Worm (Caenorhabditis elegans): ENCODE results near the gene B0563.6.

Gene B0563.6

ce11 chrX:9155751-9156150, 18.2 kb downstream of the B0563.6 start:
- TF ChIP-seq ref-1 (GFP tag; conservative IDR thresholded peaks at IDR 0.05) (no peak), klf-2 (GFP tag; conservative IDR thresholded peaks at IDR 0.05) (no peak)

ce11 chrX:9161253-9161904, 23.9 kb downstream of the B0563.6 start:
- TF ChIP-seq ref-1 (GFP tag; conservative IDR thresholded peaks at IDR 0.05) (no peak), med-1 (GFP tag; optimal IDR thresholded peaks at IDR 0.05; ENCODE audit: insufficient read depth) (no peak), ztf-29 (GFP tag; IDR thresholded peaks at IDR 0.05) (no peak), klf-2 (GFP tag; conservative IDR thresholded peaks at IDR 0.05) (no peak), flt-1 (GFP tag; IDR thresholded peaks at IDR 0.05) (no peak), tab-1 (GFP tag; IDR thresholded peaks at IDR 0.05) (no peak)

- TF ChIP-seq med-1 (GFP tag; optimal IDR thresholded peaks at IDR 0.05; ENCODE audit: insufficient read depth): no peak
These were observed 25.4 kb downstream of the B0563.6 start, which contains the start of gene tsp-11 for ce11 chrX:9162864-9163263. Gene tsp-11, plus strand, starts transcription at chrX:9163164.

ce11 chrX:9166921-9167320, 29.4 kb downstream of the B0563.6 start, which contains the start of gene B0563.10:
Gene B0563.10, minus strand, starts transcription at chrX:9167245.
- TF ChIP-seq klf-2 (GFP tag; conservative IDR thresholded peaks at IDR 0.05) (no peak), ztf-29 (GFP tag; IDR thresholded peaks at IDR 0.05) (no peak), cog-1 (tag; optimal IDR thresholded peaks at IDR 0.05) (no peak), tab-1 (GFP tag; IDR thresholded peaks at IDR 0.05) (no peak), ztf-23 (GFP tag; IDR thresholded peaks at IDR 0.05) (no peak), med-1 (GFP tag; optimal IDR thresholded peaks at IDR 0.05; ENCODE audit: insufficient read depth) (no peak), flt-1 (GFP tag; IDR thresholded peaks at IDR 0.05) (no peak), T22C8.4 (GFP tag; IDR thresholded peaks at IDR 0.05) (no peak), ref-1 (GFP tag; conservative IDR thresholded peaks at IDR 0.05) (no peak)

DNA sequence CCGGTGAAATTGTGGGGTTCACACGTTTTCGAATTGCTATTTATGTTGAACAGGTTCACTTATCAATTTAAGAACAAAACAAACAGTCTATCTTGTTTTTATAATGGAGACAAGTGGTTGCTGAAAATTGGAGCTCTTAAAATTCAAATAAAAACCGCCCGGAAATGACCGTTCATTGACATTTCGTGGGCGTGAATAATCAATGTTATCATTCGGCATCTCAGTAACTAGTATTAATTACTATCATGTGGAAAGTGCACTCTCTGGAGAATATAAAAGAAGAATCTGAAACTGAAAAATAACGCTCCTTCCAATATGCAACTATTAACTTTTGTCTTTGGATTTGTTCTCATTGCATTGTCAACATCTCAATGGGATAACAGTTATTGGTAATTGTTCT, 30.7 kb downstream of the B0563.6 start, which contains the start of gene B0563.9:
TSS of gene B0563.9 (plus strand) at position 301 of the 400 bp plus-strand sequence.
- no peak for TF ChIP-seq flt-1 (GFP tag; IDR thresholded peaks at IDR 0.05)
- TF ChIP-seq ztf-29 (GFP tag; IDR thresholded peaks at IDR 0.05): no peak
- TF ChIP-seq ref-1 (GFP tag; conservative IDR thresholded peaks at IDR 0.05): no peak
- TF ChIP-seq cog-1 (tag; optimal IDR thresholded peaks at IDR 0.05): no peak
- no peak for TF ChIP-seq klf-2 (GFP tag; conservative IDR thresholded peaks at IDR 0.05)
- TF ChIP-seq T22C8.4 (GFP tag; IDR thresholded peaks at IDR 0.05): no peak
- TF ChIP-seq tab-1 (GFP tag; IDR thresholded peaks at IDR 0.05): no peak
- no peak for TF ChIP-seq ztf-23 (GFP tag; IDR thresholded peaks at IDR 0.05)
- no peak for TF ChIP-seq med-1 (GFP tag; optimal IDR thresholded peaks at IDR 0.05; ENCODE audit: insufficient read depth)

DNA sequence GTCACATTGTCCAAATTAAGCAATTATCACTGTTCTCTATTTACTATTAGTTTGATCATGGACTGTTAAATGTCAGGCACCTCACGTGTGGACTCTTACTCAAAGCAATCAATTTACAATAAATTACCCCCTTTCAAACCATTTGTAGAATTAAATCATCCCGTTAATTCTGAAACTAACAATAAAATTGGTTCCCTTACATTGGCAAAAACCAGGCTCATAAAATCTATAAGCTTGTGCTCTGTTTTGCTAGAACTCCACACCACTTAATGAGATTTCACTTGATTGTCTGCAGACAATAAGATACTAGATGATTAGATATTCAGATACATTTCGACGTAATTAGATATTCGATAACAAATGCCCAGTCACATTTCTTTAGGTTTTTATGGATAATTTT, 32.6 kb downstream of the B0563.6 start:
- TF ChIP-seq ztf-23 (GFP tag; IDR thresholded peaks at IDR 0.05) (no peak), med-1 (GFP tag; optimal IDR thresholded peaks at IDR 0.05; ENCODE audit: insufficient read depth) (no peak), klf-2 (GFP tag; conservative IDR thresholded peaks at IDR 0.05) (no peak), T22C8.4 (GFP tag; IDR thresholded peaks at IDR 0.05) (no peak), cog-1 (tag; optimal IDR thresholded peaks at IDR 0.05) (no peak), ref-1 (GFP tag; conservative IDR thresholded peaks at IDR 0.05) (no peak)

ce11 chrX:9171241-9171640, 33.7 kb downstream of the B0563.6 start, which contains the start of gene B0563.1:
Gene B0563.1, plus strand, starts transcription at chrX:9171541.
- TF ChIP-seq flt-1 (GFP tag; IDR thresholded peaks at IDR 0.05) (no peak), ref-1 (GFP tag; conservative IDR thresholded peaks at IDR 0.05) (no peak), klf-2 (GFP tag; conservative IDR thresholded peaks at IDR 0.05) (no peak)

ce11 chrX:9172278-9172677, 34.8 kb downstream of the B0563.6 start, which contains the start of gene B0563.18:
Gene B0563.18, plus strand, starts transcription at chrX:9172578.
- TF ChIP-seq ztf-23 (GFP tag; IDR thresholded peaks at IDR 0.05) (no peak), ref-1 (GFP tag; conservative IDR thresholded peaks at IDR 0.05) (no peak), klf-2 (GFP tag; conservative IDR thresholded peaks at IDR 0.05) (no peak), flt-1 (GFP tag; IDR thresholded peaks at IDR 0.05) (no peak), cog-1 (tag; optimal IDR thresholded peaks at IDR 0.05) (no peak), ztf-29 (GFP tag; IDR thresholded peaks at IDR 0.05) (no peak), T22C8.4 (GFP tag; IDR thresholded peaks at IDR 0.05) (no peak), tab-1 (GFP tag; IDR thresholded peaks at IDR 0.05) (no peak), med-1 (GFP tag; optimal IDR thresholded peaks at IDR 0.05; ENCODE audit: insufficient read depth) (no peak)

DNA sequence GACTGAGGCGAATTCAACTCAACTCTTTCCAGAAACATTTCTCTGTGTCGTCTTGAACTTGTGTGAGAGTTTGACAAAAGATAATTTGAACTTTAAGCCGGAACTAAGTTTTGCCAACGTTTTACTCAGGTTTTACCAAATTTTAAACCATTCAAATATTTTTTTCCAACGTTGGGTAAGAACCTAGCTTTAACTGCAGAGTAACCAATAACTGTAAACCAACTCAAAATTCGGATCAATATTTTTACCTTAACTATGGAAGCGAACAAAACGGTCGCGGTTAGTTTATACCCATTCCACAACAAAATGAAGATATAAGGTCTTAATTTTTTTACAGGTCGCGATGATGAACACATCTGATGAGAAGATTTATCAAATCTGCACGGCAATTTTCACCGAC, 35.2 kb downstream of the B0563.6 start:
- no peak for TF ChIP-seq ztf-29 (GFP tag; IDR thresholded peaks at IDR 0.05)

DNA sequence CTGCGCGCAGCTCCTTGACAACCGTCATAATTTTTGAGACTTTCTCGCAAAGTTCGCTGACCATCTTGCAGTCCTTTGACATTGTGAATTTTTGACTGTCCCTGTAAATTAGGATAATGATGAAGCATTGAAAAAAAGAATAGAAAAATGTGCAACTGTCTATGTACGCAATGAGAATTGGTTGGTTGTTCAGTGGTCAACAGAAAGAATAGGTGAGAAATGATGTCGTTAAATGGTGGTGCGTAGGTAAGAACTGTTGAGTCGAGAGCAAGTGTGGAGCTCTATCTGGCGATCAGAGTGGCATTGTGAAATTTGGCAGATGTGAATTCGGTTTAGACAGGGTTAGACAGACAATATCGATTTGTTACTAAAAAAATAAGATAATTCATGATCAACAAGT, 36.9 kb downstream of the B0563.6 start, which contains the start of gene B0563.8:
TSS of gene B0563.8 (minus strand) at position 101 of the 400 bp plus-strand sequence.
- TF ChIP-seq ztf-29 (GFP tag; IDR thresholded peaks at IDR 0.05) (no peak), cog-1 (tag; optimal IDR thresholded peaks at IDR 0.05) (no peak)

DNA sequence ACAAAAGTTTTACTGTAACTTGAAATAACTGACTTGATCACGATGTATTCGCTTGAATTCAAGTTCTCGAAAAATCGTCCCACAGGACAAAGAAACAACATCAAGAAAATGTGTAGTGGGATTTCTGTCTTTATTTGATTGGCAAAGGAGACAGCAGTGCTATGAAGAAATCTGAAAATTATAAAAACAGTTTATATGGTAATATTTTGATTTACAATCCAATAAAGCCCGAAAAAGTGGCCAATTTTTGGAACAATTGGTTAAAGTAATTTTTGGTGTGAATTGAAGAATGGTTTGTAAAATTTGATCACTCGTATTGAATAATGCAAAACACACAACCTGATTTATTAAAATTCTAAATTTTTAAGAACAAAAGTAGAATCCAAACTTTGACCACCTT, 43.3 kb downstream of the B0563.6 start, which contains the start of gene Y81B9A.4:
TSS of gene Y81B9A.4 (minus strand) at position 101 of the 400 bp plus-strand sequence.
- TF ChIP-seq cog-1 (tag; optimal IDR thresholded peaks at IDR 0.05): no peak
- no peak for TF ChIP-seq ztf-23 (GFP tag; IDR thresholded peaks at IDR 0.05)
- no peak for TF ChIP-seq tab-1 (GFP tag; IDR thresholded peaks at IDR 0.05)
- no peak for TF ChIP-seq ref-1 (GFP tag; conservative IDR thresholded peaks at IDR 0.05)
- no peak for TF ChIP-seq flt-1 (GFP tag; IDR thresholded peaks at IDR 0.05)
- no peak for TF ChIP-seq T22C8.4 (GFP tag; IDR thresholded peaks at IDR 0.05)
- TF ChIP-seq klf-2 (GFP tag; conservative IDR thresholded peaks at IDR 0.05): no peak
- TF ChIP-seq med-1 (GFP tag; optimal IDR thresholded peaks at IDR 0.05; ENCODE audit: insufficient read depth): no peak

All from whole organism, midembryonic.